Worm (Caenorhabditis elegans): ENCODE data around the gene F38E1.3.

- no peak for TF ChIP-seq ztf-11 (tag; optimal IDR thresholded peaks at IDR 0.05)
- TF ChIP-seq aly-2 (tag; optimal IDR thresholded peaks at IDR 0.05), result no peak
- TF ChIP-seq unc-130 (tag; optimal IDR thresholded peaks at IDR 0.05), result no peak
- TF ChIP-seq snpc-4 (tag; optimal IDR thresholded peaks at IDR 0.05), result no peak
- no peak for TF ChIP-seq alr-1 (tag; optimal IDR thresholded peaks at IDR 0.05; ENCODE audit: borderline replicate concordance)
- TF ChIP-seq dpl-1 (GFP tag; optimal IDR thresholded peaks at IDR 0.05), result no peak
- no peak for TF ChIP-seq skn-1 (tag; optimal IDR thresholded peaks at IDR 0.05)
These were observed 30.2 kb downstream of the F38E1.3 start for ce11 chrV:8406155-8406554.

All from whole organism, L1 larva.